Worm (Caenorhabditis elegans) whole organism, mixed stage, embryonic: Measurements from ENCODE around the gene F59E11.7.

Experiments
- ceh-83 ChIP-seq: fragments of 200-800 bp; sonication (Bioruptor generic); optimal IDR thresholded peaks from 2 replicates; lab custom pipeline; 2018; ENCODE audit warnings: mild to moderate bottlenecking, missing genetic modification characterization, missing compliant biosample characterization
- elt-3 ChIP-seq: fragments of 150-350 bp; optimal IDR thresholded peaks from 2 replicates; lab custom pipeline; 2014; ENCODE audit warnings: missing biosample characterization, missing genetic modification characterization
- nhr-12 ChIP-seq: fragments of 150-350 bp; optimal IDR thresholded peaks from 2 replicates; lab custom pipeline; 2014; ENCODE audit warnings: missing biosample characterization, missing genetic modification characterization
- pha-4 ChIP-seq: fragments of 150-350 bp; optimal IDR thresholded peaks from 2 replicates; lab custom pipeline; 2018; ENCODE audit warnings: missing biosample characterization, missing genetic modification reagents, missing genetic modification characterization
- unc-62 ChIP-seq: fragments of 150-350 bp; optimal IDR thresholded peaks from 2 replicates; lab custom pipeline; 2014; ENCODE audit warnings: missing biosample characterization, missing genetic modification reagents, missing genetic modification characterization
- ztf-11 ChIP-seq: fragments of 150-350 bp; optimal IDR thresholded peaks from 2 replicates; lab custom pipeline; 2014; ENCODE audit warnings: missing biosample characterization, missing genetic modification characterization

- TF ChIP-seq elt-3 (tag; lab: Kevin White, UChicago) (no peak), unc-62 (GFP tag; lab: Kevin White, UChicago) (no peak), ztf-11 (tag; lab: Kevin White, UChicago) (no peak), ceh-83 (GFP tag; lab: Kevin White, UChicago) (no peak), pha-4 (no peak), nhr-12 (tag; lab: Kevin White, UChicago) (no peak)
These were observed 23.7 kb downstream of the F59E11.7 start, which contains the start of gene srh-201 for ce11 chrV:9013765-9014164.
